Worm (Caenorhabditis elegans): ENCODE data around the gene mrp-2.

The mrp-2 gene

DNA sequence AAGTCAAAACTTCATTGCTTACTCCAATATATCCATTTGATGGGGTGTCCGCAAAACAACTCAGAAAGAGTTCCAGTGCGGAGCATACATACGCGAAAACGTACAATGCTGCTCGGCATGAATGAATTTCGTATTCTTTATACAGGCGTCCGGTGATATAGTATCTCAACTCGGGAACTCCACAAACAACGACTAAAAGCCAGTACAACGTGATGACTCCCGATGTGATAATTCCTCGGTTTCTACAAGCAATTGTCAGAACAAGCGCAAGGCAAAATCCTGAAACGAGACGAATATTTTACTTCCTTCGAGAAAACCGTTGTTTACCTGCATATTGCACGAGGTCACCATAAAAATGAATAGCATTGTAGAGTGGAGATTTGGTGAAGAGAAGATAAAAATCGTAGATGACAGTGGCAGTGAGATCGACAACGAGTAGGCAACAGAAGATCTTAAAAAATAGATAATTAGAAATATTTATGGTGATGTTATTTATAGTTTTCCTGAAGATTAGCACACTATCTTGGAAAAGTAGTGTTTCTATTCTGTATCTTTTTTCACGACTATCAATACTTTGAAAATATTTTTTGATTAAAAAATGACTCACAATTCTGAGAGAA lies 13.2 kb upstream of the mrp-2 start:
- TF ChIP-seq W03F9.2 (tag; optimal IDR thresholded peaks at IDR 0.05) (no peak), dao-5 (tag; optimal IDR thresholded peaks at IDR 0.05) (no peak), him-1 (tag; optimal IDR thresholded peaks at IDR 0.05) (no peak)

DNA sequence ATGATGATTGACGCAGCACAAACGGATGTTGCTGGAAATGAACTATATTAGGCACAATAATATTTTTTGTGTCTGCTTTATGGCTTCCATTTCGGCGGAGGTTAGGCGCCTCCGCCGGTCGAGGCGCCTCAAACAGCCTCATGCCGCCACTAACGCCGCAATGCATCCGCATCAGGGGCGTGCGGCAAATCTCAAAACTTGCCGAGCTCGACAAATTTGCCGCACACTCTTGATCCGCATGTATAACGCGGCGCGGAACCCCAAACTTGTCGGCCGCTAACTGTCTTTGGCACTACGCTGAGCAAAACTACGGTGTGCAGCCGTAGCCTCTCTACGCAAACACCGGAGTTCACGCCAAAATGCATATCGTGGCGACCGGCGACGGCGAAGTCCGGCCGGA lies 9.3 kb upstream of the mrp-2 start:
- no peak for TF ChIP-seq dao-5 (tag; optimal IDR thresholded peaks at IDR 0.05)

DNA sequence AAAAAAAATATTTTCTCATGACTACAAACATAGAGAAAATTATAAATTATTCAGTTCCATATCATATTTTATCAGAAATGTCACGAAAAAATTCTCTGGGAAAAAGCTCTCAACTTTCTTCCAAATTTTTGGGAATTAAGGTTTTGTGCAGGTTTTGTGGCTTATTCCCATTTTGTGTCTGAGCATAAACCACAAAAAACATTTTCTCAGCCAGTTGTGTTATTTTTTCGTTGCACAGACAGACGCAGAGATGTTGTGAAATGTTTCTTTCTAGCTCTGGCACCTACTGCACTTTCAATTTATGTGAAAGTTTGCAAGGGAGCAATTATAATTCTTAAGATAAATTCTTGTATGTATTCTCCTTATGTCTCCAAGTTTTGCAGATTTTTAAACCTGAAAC lies 2.6 kb upstream of the mrp-2 start:
- TF ChIP-seq W03F9.2 (tag; optimal IDR thresholded peaks at IDR 0.05) (no peak), dao-5 (tag; optimal IDR thresholded peaks at IDR 0.05) (no peak), him-1 (tag; optimal IDR thresholded peaks at IDR 0.05) (no peak)

DNA sequence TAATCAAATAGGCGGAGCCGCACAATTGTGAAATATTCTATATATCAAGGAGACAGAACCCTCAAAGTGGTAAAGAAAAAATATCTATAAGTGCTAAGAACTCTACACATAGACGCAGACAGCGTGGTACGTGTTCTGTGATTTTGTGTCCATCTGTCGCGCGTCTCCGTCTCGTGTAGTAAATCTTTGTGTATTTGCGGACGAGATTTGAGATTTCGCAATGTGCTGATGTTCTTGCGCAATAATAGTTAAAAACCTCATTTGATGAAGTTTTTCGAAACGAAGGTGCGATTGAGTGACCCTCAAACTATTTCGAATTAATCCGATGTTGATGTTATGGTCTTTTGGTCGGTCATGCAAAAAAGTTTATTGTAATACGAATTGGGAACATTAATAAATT lies 769 bp upstream of the mrp-2 start:
- TF ChIP-seq W03F9.2 (tag; optimal IDR thresholded peaks at IDR 0.05) = no peak
- TF ChIP-seq dao-5 (tag; optimal IDR thresholded peaks at IDR 0.05) = no peak
- TF ChIP-seq him-1 (tag; optimal IDR thresholded peaks at IDR 0.05) = no peak

DNA sequence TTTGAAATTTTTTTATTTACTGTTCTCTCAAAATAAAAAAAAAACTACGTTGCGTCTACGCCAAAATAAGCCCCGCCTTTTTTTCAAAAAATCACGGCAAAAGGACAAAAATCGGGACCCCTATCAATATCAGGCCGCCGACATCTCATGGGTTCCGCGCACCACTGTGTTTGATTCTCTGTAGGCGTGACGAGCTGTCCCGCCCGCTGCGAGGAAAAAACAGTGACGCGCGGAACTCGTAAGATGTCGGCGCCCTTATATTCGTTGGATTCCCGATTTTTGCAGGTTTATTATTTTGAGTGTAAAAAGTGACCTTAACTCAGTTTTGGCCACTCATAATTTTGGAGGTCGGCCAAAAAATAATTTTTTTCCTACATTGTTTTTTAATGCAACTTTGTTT lies 1.1 kb downstream of the mrp-2 start:
- TF ChIP-seq dao-5 (tag; optimal IDR thresholded peaks at IDR 0.05) (no peak), W03F9.2 (tag; optimal IDR thresholded peaks at IDR 0.05) (no peak), him-1 (tag; optimal IDR thresholded peaks at IDR 0.05) (no peak)

DNA sequence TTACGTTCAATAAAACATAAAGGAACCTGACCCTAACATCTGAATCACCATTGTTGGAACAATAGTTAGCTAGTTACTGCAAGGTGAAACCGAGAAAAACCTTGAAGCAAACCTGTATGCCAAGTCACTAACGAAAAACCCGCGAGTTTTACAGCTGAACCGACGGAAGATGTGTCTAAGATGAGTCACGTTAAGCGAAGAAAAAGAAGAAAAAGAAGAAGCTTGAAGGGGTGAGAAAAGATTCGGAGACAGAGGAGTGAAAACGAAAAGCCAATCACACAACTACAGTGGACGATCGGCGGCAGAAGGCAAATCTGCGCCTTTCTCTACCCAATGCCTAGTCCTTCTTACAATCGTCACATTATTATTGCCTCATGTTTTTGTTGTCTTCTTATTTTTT lies 14.6 kb downstream of the mrp-2 start, which contains the start of gene nas-38:
Gene nas-38 (plus strand): TSS at position 301 of the 400 bp plus-strand sequence.
- no peak for TF ChIP-seq him-1 (tag; optimal IDR thresholded peaks at IDR 0.05)
- TF ChIP-seq W03F9.2 (tag; optimal IDR thresholded peaks at IDR 0.05) = no peak
- no peak for TF ChIP-seq dao-5 (tag; optimal IDR thresholded peaks at IDR 0.05)

DNA sequence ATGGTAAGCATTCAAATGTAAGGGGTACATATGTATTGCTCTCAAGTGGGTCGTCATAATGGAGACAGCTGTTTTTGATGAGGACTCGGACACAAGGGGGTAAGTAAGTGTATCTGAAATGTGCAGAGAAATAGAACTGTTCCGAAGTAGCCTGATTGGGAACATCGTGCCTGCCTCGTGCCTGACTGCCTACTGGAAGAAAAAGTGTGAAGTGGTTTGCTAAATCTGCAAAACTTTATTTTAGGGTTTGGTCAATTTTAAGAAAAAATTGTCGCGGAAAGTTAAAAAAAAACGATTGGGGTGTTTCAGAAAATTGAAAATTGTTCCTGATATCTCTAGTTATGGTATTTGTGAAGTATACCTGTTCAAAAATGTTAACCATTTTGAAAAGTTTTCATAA lies 15.3 kb downstream of the mrp-2 start, which contains the start of gene hlh-19:
Gene hlh-19 (minus strand): TSS at position 101 of the 400 bp plus-strand sequence.
- TF ChIP-seq him-1 (tag; optimal IDR thresholded peaks at IDR 0.05) (no peak), dao-5 (tag; optimal IDR thresholded peaks at IDR 0.05) (no peak), W03F9.2 (tag; optimal IDR thresholded peaks at IDR 0.05) (no peak)

DNA sequence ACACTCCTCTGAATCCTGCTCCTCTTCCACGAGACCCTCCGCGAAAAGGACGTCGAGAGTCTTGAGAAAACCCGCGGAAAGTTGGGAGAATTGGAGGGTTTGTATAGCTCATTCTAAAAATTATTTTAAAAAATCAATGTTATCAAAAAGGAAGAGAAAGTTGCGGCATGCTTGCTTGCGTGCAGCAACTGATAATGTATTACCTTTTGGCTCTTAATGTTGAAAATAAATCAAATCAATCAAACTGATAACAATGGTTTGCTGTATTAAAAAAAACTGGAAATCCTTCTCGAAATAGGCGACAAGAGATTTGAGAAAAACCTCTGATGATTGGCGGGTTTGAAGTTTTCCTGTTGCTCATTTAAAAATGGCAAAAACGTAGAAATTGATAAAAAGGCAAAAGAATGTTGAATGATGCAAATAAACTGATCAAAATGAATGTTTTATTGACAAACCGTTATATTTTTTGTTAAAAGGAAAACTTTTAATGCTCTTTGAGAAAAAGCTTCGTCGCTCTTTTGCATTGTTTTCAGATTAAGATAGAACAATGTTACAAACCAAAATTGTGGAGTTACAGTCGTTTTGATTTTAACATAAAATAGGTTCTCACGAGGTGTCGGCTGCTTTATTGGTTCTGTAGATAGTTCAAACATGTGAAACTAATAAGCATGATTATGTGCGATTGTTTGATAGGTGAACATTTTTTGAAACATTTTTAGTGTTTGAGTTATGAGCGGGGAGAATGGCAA lies 17.3 kb downstream of the mrp-2 start:
- no peak for TF ChIP-seq dao-5 (tag; optimal IDR thresholded peaks at IDR 0.05)
- no peak for TF ChIP-seq him-1 (tag; optimal IDR thresholded peaks at IDR 0.05)
- no peak for TF ChIP-seq W03F9.2 (tag; optimal IDR thresholded peaks at IDR 0.05)

DNA sequence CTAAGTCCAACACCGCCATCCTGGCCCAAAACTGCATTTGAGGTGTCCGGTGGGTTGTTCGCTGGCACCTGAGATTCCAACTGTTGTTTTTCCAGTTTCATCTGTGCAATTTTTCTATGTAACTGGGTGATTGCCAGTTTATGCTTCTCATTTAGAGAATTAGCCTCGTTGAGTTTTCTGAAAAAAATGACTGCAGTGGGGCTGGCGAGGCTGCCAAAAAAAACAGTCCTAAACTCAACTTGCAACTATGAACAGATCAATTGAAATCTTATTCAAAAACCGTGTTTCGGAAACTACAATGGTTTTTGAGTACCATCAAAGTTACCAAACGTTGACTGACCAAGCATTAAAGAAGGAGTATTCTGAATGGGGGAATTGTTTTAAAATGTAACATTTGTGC lies 18.6 kb downstream of the mrp-2 start, which contains the start of gene F57C12.6:
Gene F57C12.6 (minus strand): TSS at position 101 of the 400 bp plus-strand sequence.
- TF ChIP-seq dao-5 (tag; optimal IDR thresholded peaks at IDR 0.05) = no peak
- no peak for TF ChIP-seq him-1 (tag; optimal IDR thresholded peaks at IDR 0.05)
- TF ChIP-seq W03F9.2 (tag; optimal IDR thresholded peaks at IDR 0.05) = no peak

DNA sequence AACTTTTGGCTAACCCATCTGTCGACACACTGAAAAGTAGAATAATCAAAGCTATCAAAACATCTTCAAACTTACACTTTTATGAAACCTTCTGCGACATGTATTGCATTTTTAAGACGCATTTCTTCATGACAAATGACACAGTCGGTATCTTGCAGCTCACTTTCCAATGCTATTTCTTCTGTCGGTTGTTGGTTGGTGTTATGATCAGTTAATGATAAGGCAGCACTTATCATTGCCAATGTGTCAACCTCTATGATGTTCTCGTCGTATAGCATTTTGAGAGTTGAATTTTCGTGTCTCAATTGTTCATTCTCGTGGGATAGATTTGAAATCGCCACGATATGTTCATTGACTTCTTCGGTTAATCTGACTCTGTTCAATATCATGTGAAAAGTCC lies 19.1 kb downstream of the mrp-2 start:
- TF ChIP-seq him-1 (tag; optimal IDR thresholded peaks at IDR 0.05) = no peak
- no peak for TF ChIP-seq dao-5 (tag; optimal IDR thresholded peaks at IDR 0.05)
- no peak for TF ChIP-seq W03F9.2 (tag; optimal IDR thresholded peaks at IDR 0.05)

DNA sequence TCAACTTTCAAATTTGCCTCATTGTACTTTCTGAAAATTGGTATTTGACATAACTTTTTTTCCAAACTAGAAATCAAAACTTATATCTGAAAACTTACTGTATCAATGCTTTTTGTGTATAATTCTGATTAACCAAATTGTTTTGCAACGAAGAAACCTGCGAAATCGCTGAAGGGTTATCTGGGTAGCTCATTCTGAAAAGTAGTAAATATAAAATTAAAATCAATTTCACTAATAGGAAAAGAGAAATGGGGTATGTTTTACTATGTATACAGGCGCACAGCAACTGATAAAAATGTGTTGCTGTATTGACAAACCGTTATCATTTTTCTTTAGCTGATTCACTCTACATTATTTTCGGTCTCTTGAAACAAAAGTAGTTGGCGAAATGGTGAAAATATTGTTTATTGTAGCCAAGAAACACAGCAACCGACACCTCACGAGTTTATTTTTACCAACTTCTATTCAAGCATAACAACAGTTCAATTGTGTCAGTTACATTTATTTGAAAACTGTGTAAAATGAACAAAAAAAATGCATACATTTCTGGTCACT lies 21.2 kb downstream of the mrp-2 start, which contains the start of gene F57C12.2:
Gene F57C12.2 (minus strand): TSS at position 218 of the 555 bp plus-strand sequence.
- no peak for TF ChIP-seq W03F9.2 (tag; optimal IDR thresholded peaks at IDR 0.05)
- TF ChIP-seq dao-5 (tag; optimal IDR thresholded peaks at IDR 0.05) = no peak

DNA sequence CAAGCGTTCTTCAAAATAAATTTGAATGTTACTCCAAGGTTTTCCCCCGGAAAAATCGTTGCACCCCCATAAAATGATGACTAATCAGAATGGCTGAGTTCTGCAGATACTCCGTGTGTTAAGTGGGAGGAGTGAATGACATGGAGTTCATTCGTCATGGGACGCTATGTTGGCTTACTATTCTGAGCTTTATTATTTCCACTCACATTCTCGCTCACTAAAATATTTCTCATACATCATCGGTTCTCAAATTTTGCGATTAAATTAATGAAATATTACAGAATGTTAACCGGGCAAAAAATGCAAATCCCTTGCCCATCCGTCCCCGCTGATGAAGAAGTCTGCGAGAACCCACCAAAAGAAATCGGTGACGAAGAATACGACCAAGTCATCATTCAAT lies 29.7 kb downstream of the mrp-2 start, which contains the start of gene F28C10.1:
Gene F28C10.1 (plus strand): TSS at position 301 of the 400 bp plus-strand sequence.
- no peak for TF ChIP-seq him-1 (tag; optimal IDR thresholded peaks at IDR 0.05)

DNA sequence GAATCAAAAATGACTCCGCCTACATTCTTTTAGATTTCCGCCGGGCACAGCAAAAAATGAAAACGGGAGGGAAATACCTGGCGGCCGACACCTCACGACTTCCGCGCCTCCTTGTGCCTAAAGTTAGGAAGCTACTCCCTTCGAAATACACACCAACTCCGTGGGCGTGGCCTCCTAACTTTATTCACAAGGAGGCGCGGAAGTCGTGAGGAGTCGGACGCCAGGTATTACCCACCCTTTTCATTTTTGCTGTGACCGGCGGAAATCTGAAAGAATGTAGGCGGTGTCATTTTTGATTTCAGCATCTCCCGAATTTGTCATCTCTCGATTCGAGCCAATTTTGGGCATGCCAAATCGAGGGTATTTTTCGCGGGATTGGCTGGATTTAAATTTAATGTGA lies 34.4 kb downstream of the mrp-2 start:
- no peak for TF ChIP-seq dao-5 (tag; optimal IDR thresholded peaks at IDR 0.05)
- TF ChIP-seq him-1 (tag; optimal IDR thresholded peaks at IDR 0.05) = no peak
- no peak for TF ChIP-seq W03F9.2 (tag; optimal IDR thresholded peaks at IDR 0.05)

DNA sequence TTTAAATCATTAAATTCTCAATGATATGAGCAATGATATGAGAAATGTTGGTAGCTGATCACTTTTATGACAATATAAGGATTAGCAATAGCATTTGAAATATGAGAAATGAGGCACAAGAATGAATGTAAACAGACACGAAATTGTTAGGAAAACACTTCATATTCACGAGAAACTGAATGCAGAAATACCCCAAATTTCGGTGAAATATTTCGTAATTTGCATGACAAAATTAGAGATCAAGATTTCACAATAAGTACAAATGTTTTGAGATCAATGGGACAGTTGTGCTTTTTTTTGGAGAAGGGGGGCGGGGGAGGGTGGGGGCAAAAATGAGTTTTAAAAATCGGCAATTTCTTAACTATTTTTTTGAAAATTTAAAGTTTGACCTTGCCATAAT lies 36.1 kb downstream of the mrp-2 start:
- TF ChIP-seq dao-5 (tag; optimal IDR thresholded peaks at IDR 0.05) (no peak), him-1 (tag; optimal IDR thresholded peaks at IDR 0.05) (no peak)

All from whole organism, L4/young adult.